Worm (Caenorhabditis elegans) whole organism, mixed stage, embryonic: ENCODE results near the gene spe-29.

Experiments used
- M03D4.4 ChIP-seq: sonication (generic microtip); optimal IDR thresholded peaks from 2 replicates; lab custom pipeline; 2017; ENCODE audit warnings: mild to moderate bottlenecking, missing genetic modification characterization, missing compliant biosample characterization
- elt-3 ChIP-seq: fragments of 150-350 bp; optimal IDR thresholded peaks from 2 replicates; lab custom pipeline; 2014; ENCODE audit warnings: missing biosample characterization, missing genetic modification characterization
- nhr-12 ChIP-seq: fragments of 150-350 bp; optimal IDR thresholded peaks from 2 replicates; lab custom pipeline; 2014; ENCODE audit warnings: missing biosample characterization, missing genetic modification characterization
- nhr-2 ChIP-seq: fragments of 150-350 bp; optimal IDR thresholded peaks from 2 replicates; lab custom pipeline; 2014; ENCODE audit warnings: missing biosample characterization, missing genetic modification characterization
- nhr-237 ChIP-seq: fragments of 150-350 bp; optimal IDR thresholded peaks from 2 replicates; lab custom pipeline; 2014; ENCODE audit warnings: missing biosample characterization, missing genetic modification characterization
- nhr-76 ChIP-seq: sonication (generic microtip); optimal IDR thresholded peaks from 2 replicates; lab custom pipeline; 2017; ENCODE audit warnings: missing biosample characterization, missing genetic modification characterization
- pha-4 ChIP-seq: fragments of 150-350 bp; optimal IDR thresholded peaks from 2 replicates; lab custom pipeline; 2018; ENCODE audit warnings: missing biosample characterization, missing genetic modification reagents, missing genetic modification characterization
- snpc-4 ChIP-seq: fragments of 150-350 bp; optimal IDR thresholded peaks from 2 replicates; lab custom pipeline; 2014; ENCODE audit warnings: missing biosample characterization, missing genetic modification characterization
- sptf-1 ChIP-seq: sonication (generic microtip); optimal IDR thresholded peaks from 2 replicates; lab custom pipeline; 2017; ENCODE audit warnings: mild to moderate bottlenecking, missing genetic modification characterization, moderate library complexity, missing compliant biosample characterization
- tbx-8 ChIP-seq: fragments of 200-800 bp; sonication (Bioruptor generic); optimal IDR thresholded peaks from 2 replicates; lab custom pipeline; 2018; ENCODE audit warnings: mild to moderate bottlenecking, missing genetic modification characterization, moderate library complexity, missing compliant biosample characterization
- unc-62 ChIP-seq: fragments of 150-350 bp; optimal IDR thresholded peaks from 2 replicates; lab custom pipeline; 2014; ENCODE audit warnings: missing biosample characterization, missing genetic modification reagents, missing genetic modification characterization
- ztf-11 ChIP-seq: fragments of 150-350 bp; optimal IDR thresholded peaks from 2 replicates; lab custom pipeline; 2014; ENCODE audit warnings: missing biosample characterization, missing genetic modification characterization

DNA sequence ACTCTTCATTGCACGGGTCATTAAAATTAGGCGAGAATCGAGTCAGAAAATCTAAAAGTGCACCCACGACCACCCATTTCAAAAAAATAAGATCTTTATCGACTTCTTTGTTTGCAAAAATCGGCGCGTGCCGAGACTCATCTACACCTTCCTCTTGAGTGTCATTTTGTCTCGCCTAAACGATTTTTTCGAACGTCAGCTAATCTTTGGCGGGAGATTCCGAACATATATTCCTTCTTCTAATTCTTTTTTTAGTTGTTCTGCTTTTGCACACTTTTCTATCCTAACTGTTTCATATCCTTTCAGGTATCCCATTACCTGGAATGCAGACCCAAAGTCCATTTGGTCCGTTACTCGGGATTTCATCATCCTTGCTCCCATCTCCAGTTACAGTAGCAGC, 17.5 kb upstream of the spe-29 start, which contains the start of gene bed-3:
- no peak for TF ChIP-seq ztf-11
- no peak for TF ChIP-seq unc-62 (GFP tag; lab: Kevin White, UChicago)
- TF ChIP-seq nhr-12 (tag; lab: Kevin White, UChicago): no peak
- no peak for TF ChIP-seq nhr-237 (tag; lab: Kevin White, UChicago)
- TF ChIP-seq sptf-1: no peak
- TF ChIP-seq pha-4 (tag; lab: Kevin White, UChicago): no peak
- TF ChIP-seq snpc-4 (tag; lab: Kevin White, UChicago): no peak
- no peak for TF ChIP-seq nhr-76 (tag; lab: Kevin White, UChicago)
- TF ChIP-seq nhr-2: no peak
- TF ChIP-seq M03D4.4 (tag; lab: Kevin White, UChicago): no peak
- TF ChIP-seq tbx-8: no peak
- TF ChIP-seq elt-3 (tag; lab: Kevin White, UChicago): no peak
